Worm (Caenorhabditis elegans): ENCODE results near the gene ugt-51.

Gene ugt-51

DNA sequence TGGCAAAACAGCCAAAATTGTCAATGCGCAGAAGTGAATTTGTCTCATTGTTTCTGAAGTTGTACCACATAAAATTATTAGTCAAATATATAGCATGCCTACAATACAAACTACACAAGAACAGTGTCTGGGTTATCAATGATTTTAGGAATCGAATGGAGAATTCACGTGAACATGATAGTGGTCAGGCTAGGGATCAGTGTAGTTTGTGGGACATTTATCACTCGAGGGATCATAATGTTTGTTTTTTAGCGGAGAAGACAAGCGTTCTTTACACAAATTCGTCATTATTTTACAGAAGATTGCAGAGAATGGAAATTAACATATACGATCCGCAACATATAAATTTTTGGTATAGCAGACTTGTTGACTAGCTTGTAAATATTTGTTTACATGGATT is at the start of gene ugt-51:
Gene ugt-51 (minus strand): TSS at position 101 of the 400 bp plus-strand sequence.
- no peak for TF ChIP-seq unc-62 (GFP tag; optimal IDR thresholded peaks at IDR 0.05)

DNA sequence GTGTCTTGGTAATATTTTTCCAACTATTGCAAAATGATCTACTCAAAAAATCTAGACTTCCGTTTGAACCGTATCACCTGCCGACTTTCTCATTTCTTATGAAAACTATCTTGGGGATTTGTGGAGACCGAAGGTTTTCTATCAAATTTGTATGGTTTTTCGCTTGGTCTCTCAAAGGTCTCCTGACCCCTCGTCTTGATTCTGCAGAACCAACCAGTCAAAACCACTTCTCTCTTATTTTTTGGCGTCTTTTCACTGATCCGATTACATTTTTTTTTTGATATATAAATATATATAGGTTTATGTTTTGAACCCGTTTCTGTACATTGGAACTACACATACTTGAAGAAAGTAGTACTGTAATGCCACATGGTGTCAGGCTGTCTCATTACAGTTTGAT is 48.6 kb upstream of the ugt-51 start:
- TF ChIP-seq unc-62 (GFP tag; optimal IDR thresholded peaks at IDR 0.05) = no peak

- TF ChIP-seq unc-62 (GFP tag; optimal IDR thresholded peaks at IDR 0.05) = no peak
These were observed 45.9 kb upstream of the ugt-51 start, which contains the start of gene Y49G5B.1 for ce11 chrV:5223044-5223443. Gene Y49G5B.1 (plus strand): TSS chrV:5223367.

DNA sequence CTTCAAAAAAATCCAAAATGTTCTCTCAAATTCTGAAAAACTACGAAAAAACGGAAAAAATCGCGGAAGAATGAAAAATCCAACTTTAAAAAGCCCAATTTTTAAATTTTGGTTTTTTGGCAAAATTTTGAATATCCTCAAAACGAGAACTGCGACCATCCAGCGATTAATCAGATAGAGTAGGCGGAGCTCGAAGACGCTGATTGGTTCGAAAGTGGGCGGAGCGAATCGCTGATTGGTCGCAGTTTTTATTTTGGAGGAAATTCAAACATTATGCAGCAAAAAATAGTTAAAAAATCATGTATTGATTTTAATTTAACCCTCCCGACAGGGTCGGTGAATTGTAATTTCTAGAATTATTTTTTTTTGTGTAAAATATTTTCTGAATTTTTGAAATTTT is 36.6 kb upstream of the ugt-51 start:
- TF ChIP-seq unc-62 (GFP tag; optimal IDR thresholded peaks at IDR 0.05) = no peak

DNA sequence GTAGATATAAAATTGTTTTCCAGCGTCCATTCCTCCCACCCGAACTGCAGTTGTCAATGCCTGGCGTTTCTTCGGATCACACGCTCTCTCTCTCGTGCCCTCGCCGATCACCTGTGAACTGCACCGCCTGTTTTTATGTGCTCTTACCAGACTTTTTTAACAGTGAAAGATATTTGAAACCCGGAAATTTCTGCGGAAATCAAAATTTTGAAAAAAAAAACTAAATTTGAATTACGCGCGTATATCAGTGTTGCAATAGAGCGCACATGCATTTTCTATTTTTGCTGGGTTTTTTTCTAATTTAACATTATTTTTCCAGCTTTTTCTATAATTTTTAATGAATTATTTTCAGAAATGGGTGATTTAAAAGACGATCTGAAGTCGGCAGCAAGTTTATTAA is 27.0 kb upstream of the ugt-51 start, which contains the start of gene ttc-37:
Gene ttc-37 (plus strand): TSS at position 349 of the 400 bp plus-strand sequence.
- no peak for TF ChIP-seq unc-62 (GFP tag; optimal IDR thresholded peaks at IDR 0.05)

ce11 chrV:5203643-5204042 is 26.5 kb upstream of the ugt-51 start:
- no peak for TF ChIP-seq unc-62 (GFP tag; optimal IDR thresholded peaks at IDR 0.05)

DNA sequence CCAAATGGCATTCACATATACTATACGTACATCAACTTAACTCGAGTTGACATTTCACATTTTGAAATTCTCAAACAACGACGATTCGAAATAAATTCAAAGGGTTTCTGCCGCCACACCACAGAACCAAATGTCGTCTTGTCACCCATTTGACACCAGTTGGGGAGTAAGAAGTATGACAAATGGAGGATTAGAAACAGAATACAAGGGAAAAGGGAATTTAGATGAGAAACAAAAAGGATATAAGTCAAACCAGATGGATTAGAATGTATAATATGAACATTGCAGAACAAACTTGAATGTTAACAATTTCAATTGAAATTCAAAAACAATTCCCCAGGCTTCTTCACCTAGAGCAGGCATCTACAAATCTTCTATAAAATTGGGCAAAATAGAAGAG is 24.6 kb upstream of the ugt-51 start:
- TF ChIP-seq unc-62 (GFP tag; optimal IDR thresholded peaks at IDR 0.05) = no peak

DNA sequence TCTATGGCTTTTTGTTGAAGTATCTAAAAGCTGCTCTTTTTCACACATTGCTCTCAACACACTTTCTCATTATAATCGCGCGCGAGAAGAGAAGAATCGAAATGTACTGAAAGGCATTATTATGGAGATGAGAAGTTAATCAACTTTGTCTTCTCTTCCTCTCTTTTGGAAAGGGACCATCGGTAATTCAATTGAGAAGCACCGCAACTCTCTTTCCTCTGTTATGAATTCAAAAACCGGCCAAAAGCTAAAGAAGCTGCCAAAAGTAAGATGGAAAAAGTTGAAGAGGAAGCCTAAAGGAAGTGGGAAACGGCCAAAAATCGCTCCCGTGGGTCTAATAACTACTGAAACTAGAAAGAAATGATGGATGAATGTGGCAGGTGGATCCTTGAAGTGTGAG is 23.1 kb upstream of the ugt-51 start:
- no peak for TF ChIP-seq unc-62 (GFP tag; optimal IDR thresholded peaks at IDR 0.05)

- TF ChIP-seq unc-62 (GFP tag; optimal IDR thresholded peaks at IDR 0.05) = no peak
These were observed 21.1 kb upstream of the ugt-51 start, which contains the start of gene Y47A7.2 for ce11 chrV:5198240-5198639. Gene Y47A7.2 (minus strand): TSS chrV:5198340.

DNA sequence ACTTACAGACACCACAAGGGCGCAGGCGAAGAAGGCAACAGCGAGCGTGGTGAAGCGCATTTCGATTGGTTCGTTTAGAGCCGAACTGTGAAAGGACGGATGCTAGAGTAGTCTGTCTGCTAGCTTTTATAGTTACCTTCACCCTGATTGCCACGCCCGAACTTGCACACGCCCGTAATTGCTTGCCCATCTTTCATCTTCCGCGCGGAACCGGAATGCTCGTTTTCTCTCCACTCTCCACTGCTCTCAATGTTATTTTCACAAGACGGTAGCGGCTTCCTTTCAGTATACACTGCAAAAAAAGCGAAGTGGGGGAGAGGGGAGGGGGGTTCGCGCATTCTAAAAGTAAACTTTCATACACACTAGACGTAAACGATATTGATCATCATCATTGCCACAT is 17.4 kb upstream of the ugt-51 start, which contains the start of gene abu-8:
Gene abu-8 (minus strand): TSS at position 101 of the 400 bp plus-strand sequence.
- TF ChIP-seq unc-62 (GFP tag; optimal IDR thresholded peaks at IDR 0.05) = no peak

- no peak for TF ChIP-seq unc-62 (GFP tag; optimal IDR thresholded peaks at IDR 0.05)
These were observed 15.4 kb upstream of the ugt-51 start, which contains the start of gene C03A7.13 for ce11 chrV:5192501-5192900. Gene C03A7.13 (minus strand): TSS chrV:5192543.

- TF ChIP-seq unc-62 (GFP tag; optimal IDR thresholded peaks at IDR 0.05) = no peak
These were observed 4.5 kb upstream of the ugt-51 start, which contains the start of gene C03A7.2 for ce11 chrV:5181612-5182011. Gene C03A7.2 (plus strand): TSS chrV:5181912.

- TF ChIP-seq unc-62 (GFP tag; optimal IDR thresholded peaks at IDR 0.05) = no peak
These were observed 942 bp upstream of the ugt-51 start for ce11 chrV:5178051-5178450.

DNA sequence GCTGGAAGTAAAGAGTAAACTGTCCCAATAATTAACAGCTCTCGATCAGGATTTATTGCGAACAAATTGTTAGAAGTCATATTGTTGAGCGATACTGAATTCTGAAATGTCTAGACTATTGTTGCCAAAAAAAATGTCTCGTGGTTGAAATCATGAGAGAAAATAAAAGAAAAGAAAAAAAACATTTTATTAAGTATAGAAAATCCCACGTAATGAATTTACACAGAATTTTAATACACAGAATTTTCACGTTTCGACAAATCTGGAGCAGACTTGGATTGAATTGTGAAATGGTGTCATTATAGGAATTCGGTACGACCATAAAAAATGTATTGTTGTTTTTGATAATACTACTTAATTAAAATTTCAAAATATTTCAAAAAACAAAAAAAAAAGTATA is 4.3 kb downstream of the ugt-51 start, which contains the start of gene srt-65:
Gene srt-65 (minus strand): TSS at position 101 of the 400 bp plus-strand sequence.
- no peak for TF ChIP-seq unc-62 (GFP tag; optimal IDR thresholded peaks at IDR 0.05)

DNA sequence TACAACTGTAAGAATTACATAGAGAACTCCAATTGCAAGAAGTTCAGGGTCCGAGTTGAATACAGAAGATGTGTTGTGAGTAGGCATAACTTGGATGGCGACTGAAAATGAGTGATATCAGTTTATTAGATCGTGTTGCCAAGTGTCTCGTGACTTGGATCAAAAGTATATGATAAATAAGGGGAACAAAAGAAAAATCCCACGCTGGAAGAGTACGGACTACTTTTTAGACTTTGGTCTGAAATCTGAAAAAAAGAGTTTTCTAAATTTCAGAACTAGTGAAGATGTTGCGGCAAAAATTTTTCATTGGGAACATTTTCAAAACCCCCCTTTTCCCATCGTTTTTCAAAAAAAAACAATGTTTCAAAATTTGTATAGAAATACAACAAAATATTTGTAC is 7.5 kb downstream of the ugt-51 start, which contains the start of gene srt-64:
Gene srt-64 (minus strand): TSS at position 101 of the 400 bp plus-strand sequence.
- TF ChIP-seq unc-62 (GFP tag; optimal IDR thresholded peaks at IDR 0.05) = no peak

ce11 chrV:5165426-5165825 is 11.7 kb downstream of the ugt-51 start, which contains the start of gene srw-140:
Gene srw-140 (plus strand): TSS chrV:5165726.
- TF ChIP-seq unc-62 (GFP tag; optimal IDR thresholded peaks at IDR 0.05) = no peak

DNA sequence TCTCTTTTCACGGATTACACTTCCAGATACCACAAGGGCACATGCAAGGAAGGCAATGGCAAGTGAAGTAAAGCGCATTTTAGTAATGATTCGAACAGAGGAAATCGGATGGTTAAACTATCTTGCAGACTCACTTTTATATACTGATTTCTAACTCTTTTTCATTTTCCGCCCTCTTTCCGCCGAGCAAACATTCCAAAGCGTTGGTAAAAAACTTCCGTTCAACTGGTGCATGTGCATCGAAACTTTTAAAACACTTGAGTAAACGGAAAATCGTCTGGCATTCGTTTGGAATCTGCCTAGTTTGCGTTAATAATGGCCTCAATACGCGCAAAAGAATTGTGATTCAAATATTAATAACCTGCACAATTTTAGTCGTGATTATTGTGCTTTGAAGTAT is 12.4 kb downstream of the ugt-51 start, which contains the start of gene abu-7:
Gene abu-7 (minus strand): TSS at position 101 of the 400 bp plus-strand sequence.
- TF ChIP-seq unc-62 (GFP tag; optimal IDR thresholded peaks at IDR 0.05) = no peak

ce11 chrV:5161792-5162191 is 15.3 kb downstream of the ugt-51 start, which contains the start of gene abu-6:
Gene abu-6 (minus strand): TSS chrV:5161892.
- no peak for TF ChIP-seq unc-62 (GFP tag; optimal IDR thresholded peaks at IDR 0.05)
